Worm (Caenorhabditis elegans): ENCODE measurements around the gene F42A6.6.

DNA sequence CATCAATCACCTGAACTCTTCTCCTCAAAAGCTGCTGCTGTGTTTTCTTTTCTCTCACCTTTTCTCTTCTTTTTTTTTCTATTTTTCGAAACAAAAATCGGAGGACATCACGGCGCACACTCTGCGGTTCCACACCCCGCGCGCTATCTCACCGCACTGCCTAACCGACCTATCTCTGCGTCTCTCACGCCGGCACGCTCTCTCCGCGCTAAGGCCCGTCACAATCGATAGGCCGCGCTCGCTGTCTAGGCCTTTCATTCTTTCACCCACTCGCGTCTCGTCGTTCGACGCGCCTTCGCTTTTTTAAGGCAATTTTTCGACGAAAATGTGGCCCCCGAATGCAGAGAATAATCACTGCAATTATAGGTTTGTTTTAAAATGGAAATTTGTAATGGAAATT lies 25.4 kb downstream of the F42A6.6 start, which contains the start of gene zip-11:
- TF ChIP-seq ceh-32 (tag; optimal IDR thresholded peaks at IDR 0.05; ENCODE audit: poor library complexity) (no peak), lir-3 (tag; optimal IDR thresholded peaks at IDR 0.05) (no peak), hmg-1.1 (GFP tag; IDR thresholded peaks at IDR 0.05) (peak; percentile 82), ztf-11 (tag; optimal IDR thresholded peaks at IDR 0.05) (no peak), egl-27 (tag; optimal IDR thresholded peaks at IDR 0.05) (no peak), pha-4 (GFP tag; IDR thresholded peaks at IDR 0.05) (no peak), pha-4 (tag; optimal IDR thresholded peaks at IDR 0.05) (no peak), ceh-82 (tag; optimal IDR thresholded peaks at IDR 0.05) (no peak)

Data from whole organism, L4 larva.